Fruit fly (Drosophila melanogaster) whole organism, embryonic: Measurements from ENCODE around the gene Dhc36C.

ENCODE experiments used
- Aef1 ChIP-seq: fragments of 200-800 bp; sonication (Bioruptor generic); IDR thresholded peaks from 3 replicates; pipeline ENCODE4 v1.3.6; 2022; ENCODE audit warnings: missing biosample characterization, missing genetic modification characterization
- Atf-2 ChIP-seq: fragments of 200-800 bp; sonication (Bioruptor generic); optimal IDR thresholded peaks from 2 replicates; lab custom pipeline; 2016; ENCODE audit warnings: missing biosample characterization, missing genetic modification characterization
- CG10366 ChIP-seq: fragments of 200-800 bp; sonication (Bioruptor generic); IDR thresholded peaks from 2 replicates; pipeline ENCODE4 v1.3.6; 2022; ENCODE audit warnings: missing biosample characterization, missing genetic modification characterization
- CG16863 ChIP-seq: fragments of 200-800 bp; sonication (Bioruptor generic); optimal IDR thresholded peaks from 3 replicates; lab custom pipeline; 2016; ENCODE audit warnings: missing biosample characterization, missing genetic modification characterization
- CG2712 ChIP-seq: fragments of 200-800 bp; optimal IDR thresholded peaks from 3 replicates; lab custom pipeline; 2019; ENCODE audit warnings: missing biosample characterization, mild to moderate bottlenecking, missing genetic modification characterization, moderate library complexity
- CG31224 ChIP-seq: fragments of 200-800 bp; sonication (Bioruptor generic); IDR thresholded peaks from 2 replicates; pipeline ENCODE4 v1.3.6; 2022; ENCODE audit warnings: missing biosample characterization, missing genetic modification characterization
- CG31388 ChIP-seq: fragments of 200-800 bp; sonication (Bioruptor generic); optimal IDR thresholded peaks from 2 replicates; lab custom pipeline; 2016; ENCODE audit warnings: missing biosample characterization, missing genetic modification characterization
- CG33557 ChIP-seq: fragments of 200-800 bp; sonication (Bioruptor generic); optimal IDR thresholded peaks from 2 replicates; lab custom pipeline; 2019; ENCODE audit warnings: missing biosample characterization, mild to moderate bottlenecking, missing genetic modification characterization, moderate library complexity
- CG3838 ChIP-seq: fragments of 200-800 bp; sonication (Bioruptor generic); optimal IDR thresholded peaks from 3 replicates; lab custom pipeline; 2016; ENCODE audit warnings: missing biosample characterization, missing genetic modification characterization
- CG4282 ChIP-seq: fragments of 200-800 bp; sonication (Bioruptor generic); optimal IDR thresholded peaks from 2 replicates; lab custom pipeline; 2016; ENCODE audit warnings: missing biosample characterization, missing genetic modification characterization
- CG4404 ChIP-seq: fragments of 200-800 bp; sonication (Bioruptor generic); IDR thresholded peaks from 2 replicates; pipeline ENCODE4 v1.3.6; 2022; ENCODE audit warnings: missing biosample characterization, missing genetic modification characterization
- CG4707 ChIP-seq: fragments of 200-800 bp; sonication (Bioruptor generic); optimal IDR thresholded peaks from 2 replicates; lab custom pipeline; 2018; ENCODE audit warnings: missing biosample characterization, mild to moderate bottlenecking, missing genetic modification characterization, moderate library complexity
- CG4820 ChIP-seq: fragments of 200-800 bp; sonication (Bioruptor generic); optimal IDR thresholded peaks from 3 replicates; lab custom pipeline; 2016; ENCODE audit warnings: missing biosample characterization, missing genetic modification characterization
- CG6791 ChIP-seq: fragments of 200-800 bp; sonication (Bioruptor generic); IDR thresholded peaks from 3 replicates; pipeline ENCODE4 v1.3.6; 2022; ENCODE audit warnings: missing biosample characterization, missing genetic modification characterization; ENCODE audit not compliant: partially characterized antibody
- CG7271 ChIP-seq: fragments of 200-800 bp; sonication (Bioruptor generic); optimal IDR thresholded peaks from 2 replicates; lab custom pipeline; 2018; ENCODE audit warnings: missing biosample characterization, mild to moderate bottlenecking, missing genetic modification characterization, moderate library complexity
- CG7556 ChIP-seq: fragments of 200-800 bp; sonication (Bioruptor generic); optimal IDR thresholded peaks from 2 replicates; lab custom pipeline; 2017; ENCODE audit warnings: missing biosample characterization, mild to moderate bottlenecking, missing genetic modification characterization
- CG7745 ChIP-seq: fragments of 200-800 bp; sonication (Bioruptor generic); optimal IDR thresholded peaks from 2 replicates; lab custom pipeline; 2018; ENCODE audit warnings: missing biosample characterization, mild to moderate bottlenecking, missing genetic modification characterization, moderate library complexity
- CG8388 ChIP-seq: fragments of 200-800 bp; sonication (Bioruptor generic); optimal IDR thresholded peaks from 2 replicates; lab custom pipeline; 2019; ENCODE audit warnings: missing biosample characterization, mild to moderate bottlenecking, missing genetic modification characterization, moderate library complexity
- CG9609 ChIP-seq: fragments of 200-800 bp; sonication (Bioruptor generic); optimal IDR thresholded peaks from 3 replicates; lab custom pipeline; 2016; ENCODE audit warnings: missing biosample characterization, missing genetic modification characterization
- CG9727 ChIP-seq: fragments of 200-800 bp; sonication (Bioruptor generic); optimal IDR thresholded peaks from 3 replicates; lab custom pipeline; 2017; ENCODE audit warnings: missing biosample characterization, mild to moderate bottlenecking, missing genetic modification characterization
- CHES-1-like ChIP-seq: fragments of 200-800 bp; sonication (Bioruptor generic); optimal IDR thresholded peaks from 2 replicates; lab custom pipeline; 2016; ENCODE audit warnings: missing biosample characterization, missing genetic modification characterization
- D19A ChIP-seq: fragments of 200-800 bp; optimal IDR thresholded peaks from 3 replicates; lab custom pipeline; 2019; ENCODE audit warnings: missing biosample characterization, mild to moderate bottlenecking, missing genetic modification characterization, moderate library complexity
- D19B ChIP-seq: fragments of 200-800 bp; sonication (Bioruptor generic); optimal IDR thresholded peaks from 2 replicates; lab custom pipeline; 2017; ENCODE audit warnings: missing biosample characterization, mild to moderate bottlenecking, missing genetic modification characterization
- Dbx ChIP-seq: fragments of 200-800 bp; sonication (Bioruptor generic); IDR thresholded peaks from 3 replicates; pipeline ENCODE4 v1.3.6; 2022; ENCODE audit warnings: missing biosample characterization, missing genetic modification characterization
- Dll ChIP-seq: fragments of 200-800 bp; sonication (Bioruptor generic); IDR thresholded peaks from 4 replicates; pipeline ENCODE4 v1.3.6; 2022; ENCODE audit warnings: missing biosample characterization, missing genetic modification characterization; ENCODE audit not compliant: partially characterized antibody
- Fer1 ChIP-seq: fragments of 200-800 bp; sonication (Bioruptor generic); optimal IDR thresholded peaks from 2 replicates; lab custom pipeline; 2017; ENCODE audit warnings: missing biosample characterization, mild to moderate bottlenecking, missing genetic modification characterization
- Fer3 ChIP-seq: fragments of 200-800 bp; sonication (Bioruptor generic); optimal IDR thresholded peaks from 2 replicates; lab custom pipeline; 2018; ENCODE audit warnings: missing biosample characterization, mild to moderate bottlenecking, missing genetic modification characterization, moderate library complexity
- H15 ChIP-seq: fragments of 200-800 bp; sonication (Bioruptor generic); IDR thresholded peaks from 3 replicates; pipeline ENCODE4 v1.3.6; 2022; ENCODE audit warnings: missing biosample characterization, missing genetic modification characterization
- H2.0 ChIP-seq: fragments of 200-800 bp; sonication (Bioruptor generic); IDR thresholded peaks from 2 replicates; pipeline ENCODE4 v1.3.6; 2022; ENCODE audit warnings: missing biosample characterization, missing genetic modification characterization
- Hey ChIP-seq: fragments of 200-800 bp; sonication (Bioruptor generic); optimal IDR thresholded peaks from 3 replicates; lab custom pipeline; 2018; ENCODE audit warnings: missing biosample characterization, mild to moderate bottlenecking, missing genetic modification characterization
- Nf-YA ChIP-seq: fragments of 200-800 bp; sonication (Bioruptor generic); IDR thresholded peaks from 2 replicates; pipeline ENCODE4 v1.3.6; 2022; ENCODE audit warnings: missing biosample characterization, missing genetic modification characterization
- Scr ChIP-seq: fragments of 200-800 bp; sonication (Bioruptor generic); IDR thresholded peaks from 2 replicates; pipeline ENCODE4 v1.3.6; 2022; ENCODE audit warnings: missing biosample characterization, missing genetic modification characterization; ENCODE audit not compliant: partially characterized antibody
- Sin3A ChIP-seq: fragments of >200 bp; optimal IDR thresholded peaks from 2 replicates; lab custom pipeline; 2018
- Ssrp ChIP-seq: fragments of 200-800 bp; sonication (Bioruptor generic); optimal IDR thresholded peaks from 2 replicates; lab custom pipeline; 2018; ENCODE audit warnings: missing biosample characterization, mild to moderate bottlenecking, missing genetic modification characterization, moderate library complexity
- Stat92E ChIP-seq, 3 experiments: fragments of >200 bp in 2 of 3; fragments of 200-800 bp in 1 of 3; sonication (Bioruptor generic) in 1 of 3; optimal IDR thresholded peaks; 2 replicates each; lab custom pipeline; 2017 to 2019; ENCODE audit warnings: missing biosample characterization in 3 of 3, missing genetic modification characterization in 3 of 3, mild to moderate bottlenecking in 1 of 3, moderate library complexity in 1 of 3
- ac ChIP-seq: fragments of 200-800 bp; sonication (Bioruptor generic); optimal IDR thresholded peaks from 3 replicates; lab custom pipeline; 2017; ENCODE audit warnings: missing biosample characterization, mild to moderate bottlenecking, missing genetic modification characterization
- al ChIP-seq: fragments of 200-800 bp; sonication (Bioruptor generic); IDR thresholded peaks from 2 replicates; pipeline ENCODE4 v1.3.6; 2022; ENCODE audit warnings: missing biosample characterization, missing genetic modification characterization
- az2 ChIP-seq: fragments of 200-800 bp; sonication (Bioruptor generic); optimal IDR thresholded peaks from 3 replicates; lab custom pipeline; 2016; ENCODE audit warnings: missing biosample characterization, missing genetic modification characterization
- cato ChIP-seq: fragments of 200-800 bp; sonication (Bioruptor generic); optimal IDR thresholded peaks from 2 replicates; lab custom pipeline; 2016; ENCODE audit warnings: missing biosample characterization, missing genetic modification characterization, borderline replicate concordance
- en ChIP-seq: fragments of 200-800 bp; sonication (Bioruptor generic); optimal IDR thresholded peaks from 2 replicates; lab custom pipeline; 2016; ENCODE audit warnings: missing biosample characterization, missing genetic modification characterization
- eve ChIP-seq, 2 experiments: fragments of >200 bp; optimal IDR thresholded peaks; 2 replicates each; lab custom pipeline; 2017; ENCODE audit warnings: missing biosample characterization in 2 of 2, missing genetic modification characterization in 2 of 2
- inv ChIP-seq: fragments of 200-800 bp; sonication (Bioruptor generic); IDR thresholded peaks from 2 replicates; pipeline ENCODE4 v1.3.6; 2022; ENCODE audit warnings: missing biosample characterization, missing genetic modification characterization; ENCODE audit not compliant: partially characterized antibody
- jumu ChIP-seq: fragments of 200-800 bp; sonication (Bioruptor generic); optimal IDR thresholded peaks from 3 replicates; lab custom pipeline; 2016; ENCODE audit warnings: missing biosample characterization, missing genetic modification characterization
- oc ChIP-seq: fragments of 200-800 bp; sonication (Bioruptor generic); optimal IDR thresholded peaks from 2 replicates; lab custom pipeline; 2018; ENCODE audit warnings: missing biosample characterization, mild to moderate bottlenecking, missing genetic modification characterization, moderate library complexity
- repo ChIP-seq: fragments of 200-800 bp; sonication (Bioruptor generic); optimal IDR thresholded peaks from 2 replicates; lab custom pipeline; 2016; ENCODE audit warnings: missing biosample characterization, missing genetic modification characterization
- salm ChIP-seq: fragments of 200-800 bp; sonication (Bioruptor generic); optimal IDR thresholded peaks from 2 replicates; lab custom pipeline; 2018; ENCODE audit warnings: missing biosample characterization, mild to moderate bottlenecking, missing genetic modification characterization
- sens-2 ChIP-seq: fragments of 200-800 bp; sonication (Bioruptor generic); IDR thresholded peaks from 2 replicates; pipeline ENCODE4 v1.3.6; 2022; ENCODE audit warnings: missing biosample characterization, missing genetic modification characterization
- seq ChIP-seq: fragments of 200-800 bp; sonication (Bioruptor generic); IDR thresholded peaks from 2 replicates; pipeline ENCODE4 v1.3.6; 2022; ENCODE audit warnings: missing biosample characterization, missing genetic modification characterization
- slbo ChIP-seq: fragments of 200-800 bp; sonication (Bioruptor generic); IDR thresholded peaks from 2 replicates; pipeline ENCODE4 v1.3.6; 2022; ENCODE audit warnings: missing biosample characterization, missing genetic modification characterization
- slou ChIP-seq: fragments of 200-800 bp; sonication (Bioruptor generic); optimal IDR thresholded peaks from 3 replicates; lab custom pipeline; 2016; ENCODE audit warnings: missing biosample characterization, missing genetic modification characterization
- trem ChIP-seq: fragments of 200-800 bp; optimal IDR thresholded peaks from 3 replicates; lab custom pipeline; 2019; ENCODE audit warnings: missing biosample characterization, mild to moderate bottlenecking, missing genetic modification characterization, moderate library complexity

The Dhc36C gene

dm6 chr2L:17558111-17558773 lies 57.0 kb downstream of the Dhc36C start (continued):
- TF ChIP-seq CG4820 (GFP tag; lab: Kevin White, UChicago) (no peak), repo (no peak), H15 (GFP tag; lab: Robert Waterston, UW) (no peak), al (GFP tag; lab: Robert Waterston, UW) (no peak), eve (GFP tag; optimal IDR thresholded peaks at IDR 0.05; lab: Kevin White, UChicago) (no peak), CG31388 (GFP tag; lab: Kevin White, UChicago) (no peak), CG7556 (peak; percentile 76), CG6791 (GFP tag; lab: Robert Waterston, UW) (no peak), cato (no peak), sens-2 (GFP tag; lab: Robert Waterston, UW) (no peak), CG4282 (GFP tag; lab: Kevin White, UChicago) (no peak), oc (tag; lab: Kevin White, UChicago) (peak; percentile 37), slou (GFP tag; lab: Kevin White, UChicago) (no peak), Scr (GFP tag; lab: Robert Waterston, UW) (no peak), CG8388 (GFP tag; lab: Kevin White, UChicago) (peak; percentile 32), Stat92E (GFP tag; optimal IDR thresholded peaks at IDR 0.05; lab: Kevin White, UChicago) (no peak), Dbx (GFP tag; lab: Robert Waterston, UW) (0 out of 3 replicates have a peak, but pooled peaks have one; percentile 13), D19A (tag; lab: Kevin White, UChicago) (peak; percentile 36), ac (GFP tag; lab: Kevin White, UChicago) (no peak), CG33557 (GFP tag; lab: Kevin White, UChicago) (no peak), CG16863 (GFP tag; lab: Kevin White, UChicago) (no peak), CG7745 (tag; lab: Kevin White, UChicago) (no peak), CG10366 (GFP tag; lab: Robert Waterston, UW) (peak; percentile 61), Ssrp (no peak), H2.0 (GFP tag; lab: Robert Waterston, UW) (no peak), CG9727 (peak; percentile 43), slbo (GFP tag; lab: Robert Waterston, UW) (0 out of 2 replicates have a peak, but pooled peaks have one; percentile 30), CG7271 (tag; lab: Kevin White, UChicago) (no peak), az2 (GFP tag; lab: Kevin White, UChicago) (no peak), CG3838 (GFP tag; lab: Kevin White, UChicago) (no peak), Hey (tag; lab: Kevin White, UChicago) (no peak), seq (GFP tag; lab: Robert Waterston, UW) (no peak), salm (no peak), Nf-YA (GFP tag; lab: Robert Waterston, UW) (no peak), CG4707 (GFP tag; lab: Kevin White, UChicago) (no peak), jumu (GFP tag; lab: Kevin White, UChicago) (no peak), Fer1 (GFP tag; lab: Kevin White, UChicago) (peak; percentile 56), Aef1 (no peak), Dll (GFP tag; lab: Robert Waterston, UW) (no peak), CG9609 (GFP tag; lab: Kevin White, UChicago) (no peak), en (GFP tag; lab: Kevin White, UChicago) (no peak), CHES-1-like (GFP tag; lab: Kevin White, UChicago) (no peak), Fer3 (tag; lab: Kevin White, UChicago) (peak; percentile 35), CG2712 (tag; lab: Kevin White, UChicago) (peak; percentile 36), trem (no peak), CG31224 (no peak), inv (GFP tag; lab: Robert Waterston, UW) (no peak), Sin3A (lab: Kevin White, UChicago) (no peak), Atf-2 (GFP tag; lab: Kevin White, UChicago) (no peak), D19B (no peak), CG4404 (GFP tag; lab: Robert Waterston, UW) (no peak)
